Worm (Caenorhabditis elegans): ENCODE results near the gene T05B4.8.

- TF ChIP-seq blmp-1 (tag; optimal IDR thresholded peaks at IDR 0.05) (no peak), hlh-1 (tag; optimal IDR thresholded peaks at IDR 0.05) (no peak), nhr-28 (tag; optimal IDR thresholded peaks at IDR 0.05) (no peak), ceh-83 (GFP tag; optimal IDR thresholded peaks at IDR 0.05) (no peak), unc-62 (GFP tag; optimal IDR thresholded peaks at IDR 0.05) (no peak), pha-4 (tag; optimal IDR thresholded peaks at IDR 0.05) (no peak), drap-1 (GFP tag; optimal IDR thresholded peaks at IDR 0.05) (no peak), lin-13 (tag; optimal IDR thresholded peaks at IDR 0.05) (no peak)
These were observed 42.5 kb downstream of the T05B4.8 start, which contains the start of gene otpl-2 for ce11 chrV:4073455-4073854.
